Worm (Caenorhabditis elegans): ENCODE measurements around the gene C25A8.1.

Gene C25A8.1

ce11 chrIV:7017123-7017674 is 6.3 kb downstream of the C25A8.1 start, which contains the start of gene gldi-4:
gldi-4 (plus strand) TSS chrIV:7017624.
- TF ChIP-seq R02D3.7 (tag; optimal IDR thresholded peaks at IDR 0.05), result no peak
- TF ChIP-seq elt-1 (tag; optimal IDR thresholded peaks at IDR 0.05), result no peak
- no peak for TF ChIP-seq nhr-23 (tag; optimal IDR thresholded peaks at IDR 0.05)
- no peak for TF ChIP-seq nfya-1 (tag; optimal IDR thresholded peaks at IDR 0.05; ENCODE audit: insufficient read depth)
- TF ChIP-seq unc-62 (GFP tag; optimal IDR thresholded peaks at IDR 0.05), result no peak
- TF ChIP-seq ceh-16 (tag; optimal IDR thresholded peaks at IDR 0.05), result no peak
- no peak for TF ChIP-seq pqm-1 (tag; optimal IDR thresholded peaks at IDR 0.05)
- TF ChIP-seq nhr-67 (tag; optimal IDR thresholded peaks at IDR 0.05), result no peak
- no peak for TF ChIP-seq snpc-4 (tag; optimal IDR thresholded peaks at IDR 0.05)
- no peak for TF ChIP-seq nhr-77 (tag; optimal IDR thresholded peaks at IDR 0.05)
- TF ChIP-seq tbx-2 (tag; optimal IDR thresholded peaks at IDR 0.05), result no peak
- TF ChIP-seq ztf-11 (tag; optimal IDR thresholded peaks at IDR 0.05), result no peak
- TF ChIP-seq skn-1 (tag; optimal IDR thresholded peaks at IDR 0.05), result no peak

ce11 chrIV:7018623-7019022 is 7.7 kb downstream of the C25A8.1 start:
- peak; percentile 52 for TF ChIP-seq fkh-10 (GFP tag; optimal IDR thresholded peaks at IDR 0.05)
- no peak for TF ChIP-seq ceh-28 (tag; optimal IDR thresholded peaks at IDR 0.05)

ce11 chrIV:7020630-7021029 is 9.7 kb downstream of the C25A8.1 start:
- TF ChIP-seq daf-12 (tag; optimal IDR thresholded peaks at IDR 0.05) (no peak), unc-62 (GFP tag; optimal IDR thresholded peaks at IDR 0.05) (no peak), fkh-2 (tag; optimal IDR thresholded peaks at IDR 0.05) (no peak), pha-4 (tag; optimal IDR thresholded peaks at IDR 0.05) (peak; percentile 63), unc-39 (tag; optimal IDR thresholded peaks at IDR 0.05) (no peak), nhr-43 (tag; optimal IDR thresholded peaks at IDR 0.05; ENCODE audit: poor library complexity, severe bottlenecking) (no peak), nfya-1 (tag; optimal IDR thresholded peaks at IDR 0.05; ENCODE audit: insufficient read depth) (no peak), pqm-1 (tag; optimal IDR thresholded peaks at IDR 0.05) (peak; percentile 48), elt-2 (tag; optimal IDR thresholded peaks at IDR 0.05) (peak; percentile 80), nhr-25 (tag; optimal IDR thresholded peaks at IDR 0.05) (peak; percentile 23)

- TF ChIP-seq nhr-12 (tag; optimal IDR thresholded peaks at IDR 0.05) (no peak), R02D3.7 (tag; optimal IDR thresholded peaks at IDR 0.05) (no peak), fkh-10 (GFP tag; optimal IDR thresholded peaks at IDR 0.05) (no peak), ZK546.5 (tag; optimal IDR thresholded peaks at IDR 0.05) (no peak), ztf-11 (tag; optimal IDR thresholded peaks at IDR 0.05) (no peak), zag-1 (tag; optimal IDR thresholded peaks at IDR 0.05) (no peak), unc-39 (tag; optimal IDR thresholded peaks at IDR 0.05) (no peak), nhr-28 (tag; optimal IDR thresholded peaks at IDR 0.05) (no peak), hmg-11 (tag; optimal IDR thresholded peaks at IDR 0.05) (no peak), ceh-28 (tag; optimal IDR thresholded peaks at IDR 0.05) (no peak), pha-4 (tag; optimal IDR thresholded peaks at IDR 0.05) (no peak), ztf-4 (tag; optimal IDR thresholded peaks at IDR 0.05) (no peak), eor-1 (tag; optimal IDR thresholded peaks at IDR 0.05) (no peak), elt-2 (tag; optimal IDR thresholded peaks at IDR 0.05) (no peak), nhr-76 (tag; optimal IDR thresholded peaks at IDR 0.05) (no peak), jun-1 (tag; optimal IDR thresholded peaks at IDR 0.05) (no peak), snpc-4 (tag; optimal IDR thresholded peaks at IDR 0.05) (no peak), nhr-237 (tag; optimal IDR thresholded peaks at IDR 0.05) (no peak), ama-1 (optimal IDR thresholded peaks at IDR 0.05) (no peak)
Observed at ce11 chrIV:7022227-7022626, 11.3 kb downstream of the C25A8.1 start.

ce11 chrIV:7023004-7023403 is 12.1 kb downstream of the C25A8.1 start:
- TF ChIP-seq elt-2 (tag; optimal IDR thresholded peaks at IDR 0.05) (peak; percentile 11), ceh-28 (tag; optimal IDR thresholded peaks at IDR 0.05) (peak; percentile 29), snpc-4 (tag; optimal IDR thresholded peaks at IDR 0.05) (peak; percentile 59), egl-5 (tag; optimal IDR thresholded peaks at IDR 0.05) (peak; percentile 89), unc-39 (tag; optimal IDR thresholded peaks at IDR 0.05) (no peak), hmg-11 (tag; optimal IDR thresholded peaks at IDR 0.05) (peak; percentile 59), ama-1 (optimal IDR thresholded peaks at IDR 0.05) (no peak), tbx-2 (tag; optimal IDR thresholded peaks at IDR 0.05) (peak; percentile 15), pha-4 (tag; optimal IDR thresholded peaks at IDR 0.05) (peak; percentile 87), pqm-1 (tag; optimal IDR thresholded peaks at IDR 0.05) (peak; percentile 2), ceh-16 (tag; optimal IDR thresholded peaks at IDR 0.05) (no peak), eor-1 (tag; optimal IDR thresholded peaks at IDR 0.05) (no peak), nfya-1 (tag; optimal IDR thresholded peaks at IDR 0.05; ENCODE audit: insufficient read depth) (peak; percentile 55), nhr-237 (tag; optimal IDR thresholded peaks at IDR 0.05) (no peak), lin-15B (tag; optimal IDR thresholded peaks at IDR 0.05) (peak; percentile 16), nhr-23 (tag; optimal IDR thresholded peaks at IDR 0.05) (peak; percentile 30), jun-1 (tag; optimal IDR thresholded peaks at IDR 0.05) (peak; percentile 56), nhr-43 (tag; optimal IDR thresholded peaks at IDR 0.05; ENCODE audit: poor library complexity, severe bottlenecking) (peak; percentile 39), nhr-25 (tag; optimal IDR thresholded peaks at IDR 0.05) (peak; percentile 2), ceh-82 (tag; optimal IDR thresholded peaks at IDR 0.05) (no peak)
